Worm (Caenorhabditis elegans): ENCODE results near the gene pqn-62.

DNA sequence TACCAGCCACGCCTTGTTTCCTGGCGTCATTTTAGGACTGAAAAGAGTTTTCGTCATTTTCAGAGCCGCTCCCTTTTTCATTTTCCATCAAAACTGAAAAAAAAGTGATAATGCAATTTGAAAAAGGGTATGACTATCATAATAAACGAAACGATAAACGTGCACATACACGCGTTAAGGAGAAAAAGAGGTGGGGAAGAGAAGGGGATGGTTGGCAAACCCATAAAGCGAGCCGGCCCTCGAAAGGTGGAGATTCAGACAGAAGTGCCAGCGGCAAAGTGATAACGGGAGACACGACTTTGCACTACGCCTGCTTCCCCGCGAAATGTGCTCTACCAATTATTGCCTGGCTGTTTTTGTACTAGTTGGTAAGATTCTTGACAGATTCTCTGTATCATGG lies 56.9 kb downstream of the pqn-62 start, which contains the start of gene nspg-14:
- TF ChIP-seq ztf-4 (tag; optimal IDR thresholded peaks at IDR 0.05) (no peak), sptf-1 (tag; optimal IDR thresholded peaks at IDR 0.05) (no peak), zag-1 (tag; optimal IDR thresholded peaks at IDR 0.05) (no peak), nhr-47 (tag; optimal IDR thresholded peaks at IDR 0.05) (no peak), lin-39 (tag; optimal IDR thresholded peaks at IDR 0.05) (no peak), unc-130 (tag; optimal IDR thresholded peaks at IDR 0.05) (no peak), ztf-11 (tag; optimal IDR thresholded peaks at IDR 0.05) (no peak), nhr-71 (tag; optimal IDR thresholded peaks at IDR 0.05) (no peak), elt-3 (tag; optimal IDR thresholded peaks at IDR 0.05) (no peak), fos-1 (tag; optimal IDR thresholded peaks at IDR 0.05) (no peak), aly-2 (tag; optimal IDR thresholded peaks at IDR 0.05) (no peak)

Measured in whole organism, L1 larva.